Fruit fly (Drosophila melanogaster) whole organism: ENCODE results near the gene Rilpl.

ENCODE experiments used
- CG8478 ChIP-seq: fragments of >200 bp; optimal IDR thresholded peaks from 2 replicates; lab custom pipeline; 2018; ENCODE audit warnings: inconsistent platforms
- Dll ChIP-seq: fragments of >200 bp; optimal IDR thresholded peaks from 2 replicates; lab custom pipeline; 2017
- EcR ChIP-seq, 2 experiments: fragments of >200 bp; optimal IDR thresholded peaks; 2 replicates each; lab custom pipeline; 2017; ENCODE audit warnings: missing biosample characterization in 2 of 2, missing genetic modification characterization in 2 of 2, missing genetic modification reagents in 2 of 2
- pan ChIP-seq: fragments of >200 bp; optimal IDR thresholded peaks from 2 replicates; lab custom pipeline; 2017
- psq ChIP-seq: fragments of >200 bp; optimal IDR thresholded peaks from 2 replicates; lab custom pipeline; 2017
- usp ChIP-seq: fragments of >200 bp; optimal IDR thresholded peaks from 2 replicates; lab custom pipeline; 2017; ENCODE audit warnings: missing biosample characterization, missing genetic modification characterization, mixed read lengths

The Rilpl gene

dm6 chrX:1392875-1393274, at the start of gene Rilpl:
Gene Rilpl (plus strand): TSS chrX:1393054.
- no peak for TF ChIP-seq psq (lab: Kevin White, UChicago)
- no peak for TF ChIP-seq CG8478 (lab: Kevin White, UChicago)
- no peak for TF ChIP-seq Dll
- no peak for TF ChIP-seq usp (GFP tag; lab: Kevin White, UChicago)
- no peak for TF ChIP-seq pan (lab: Kevin White, UChicago)
- TF ChIP-seq EcR (GFP tag; optimal IDR thresholded peaks at IDR 0.05; lab: Kevin White, UChicago) = no peak

DNA sequence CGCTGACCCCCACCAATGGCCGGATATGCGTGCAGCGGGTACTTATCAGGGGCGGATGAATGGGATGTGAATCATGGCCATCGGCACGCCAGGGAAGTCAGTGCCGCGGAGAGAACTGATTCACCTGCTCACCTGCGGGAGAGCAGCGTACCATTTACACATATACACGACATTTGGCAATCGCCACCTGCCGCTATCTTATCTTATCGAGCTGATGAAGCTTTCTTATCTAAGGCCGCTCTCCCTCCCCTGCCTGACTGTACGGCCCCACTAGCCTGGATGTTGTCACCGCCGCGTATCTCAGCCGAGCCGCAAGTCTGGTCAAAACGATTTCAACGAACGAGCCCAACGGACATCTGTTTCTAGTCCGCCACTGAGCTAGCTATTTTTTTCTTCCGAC, 46.6 kb upstream of the Rilpl start, which contains the start of gene Tsp2A:
Gene Tsp2A, plus strand, starts transcription at position 298 of the 400 bp plus-strand sequence.
- TF ChIP-seq psq (lab: Kevin White, UChicago) = no peak
- TF ChIP-seq usp (GFP tag; lab: Kevin White, UChicago) = no peak
- no peak for TF ChIP-seq pan (lab: Kevin White, UChicago)
- TF ChIP-seq Dll = no peak
- no peak for TF ChIP-seq EcR (GFP tag; optimal IDR thresholded peaks at IDR 0.05; lab: Kevin White, UChicago)
- no peak for TF ChIP-seq CG8478 (lab: Kevin White, UChicago)

- TF ChIP-seq pan (lab: Kevin White, UChicago) (no peak), usp (GFP tag; lab: Kevin White, UChicago) (no peak), psq (lab: Kevin White, UChicago) (no peak), CG8478 (lab: Kevin White, UChicago) (no peak), EcR (GFP tag; optimal IDR thresholded peaks at IDR 0.05; lab: Kevin White, UChicago) (no peak), Dll (no peak)
Measured at dm6 chrX:1346833-1347232, 46.0 kb upstream of the Rilpl start.

dm6 chrX:1349255-1349654, 43.6 kb upstream of the Rilpl start, which contains the start of gene MTPAP:
Gene MTPAP (minus strand): TSS chrX:1349357.
- TF ChIP-seq usp (GFP tag; lab: Kevin White, UChicago) = no peak
- no peak for TF ChIP-seq psq (lab: Kevin White, UChicago)
- TF ChIP-seq Dll = no peak

DNA sequence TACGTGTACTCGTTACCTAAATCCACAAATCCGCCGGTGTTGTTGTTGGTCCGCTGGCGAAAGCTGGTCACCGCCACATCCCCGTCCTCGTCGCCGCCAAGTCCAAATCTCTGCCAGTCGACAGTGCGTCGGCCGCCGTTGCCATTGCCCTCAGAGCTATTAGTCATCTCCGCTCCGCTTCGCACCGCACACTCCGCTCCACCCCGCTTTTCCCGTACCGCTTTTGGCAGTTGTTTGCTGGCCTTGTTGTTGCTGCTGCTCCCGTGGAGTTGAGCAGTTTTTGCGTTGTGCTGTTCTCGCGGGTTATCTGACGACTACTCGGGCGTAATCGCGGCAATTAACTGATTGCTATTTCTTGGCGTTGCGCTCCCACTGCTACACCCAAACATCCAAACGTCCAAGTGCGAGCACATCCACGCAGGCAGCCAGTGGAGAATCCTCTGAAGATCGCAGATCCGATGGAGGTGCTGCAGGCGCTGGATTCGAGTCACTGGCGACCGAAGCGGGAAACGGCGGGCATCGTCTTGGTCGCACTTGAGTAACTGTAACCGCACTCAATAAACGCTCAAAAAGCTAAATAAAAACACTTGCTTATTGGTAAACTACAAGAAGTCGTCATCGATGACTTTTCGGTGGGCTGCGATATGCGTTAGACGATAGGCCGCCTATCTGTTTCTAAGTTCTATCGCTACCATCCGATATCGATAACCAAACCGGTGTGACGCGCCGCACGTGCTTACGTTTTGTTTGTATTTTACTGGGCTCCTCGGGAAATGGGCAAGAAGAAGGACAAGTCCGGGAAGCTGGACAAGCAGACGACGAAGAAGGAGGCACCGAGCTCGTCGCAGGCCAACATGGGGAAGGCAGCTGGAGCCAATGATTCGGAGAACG, 39.3 kb upstream of the Rilpl start, which contains the start of the genes CG12773 and CG11417:
Gene CG12773, minus strand, starts transcription at position 660 of the 891 bp plus-strand sequence.
Gene CG11417, plus strand, starts transcription at position 693 of the 891 bp plus-strand sequence.
- TF ChIP-seq usp (GFP tag; lab: Kevin White, UChicago) (no peak), CG8478 (lab: Kevin White, UChicago) (no peak), psq (lab: Kevin White, UChicago) (no peak), pan (lab: Kevin White, UChicago) (no peak), Dll (no peak), EcR (GFP tag; optimal IDR thresholded peaks at IDR 0.05; lab: Kevin White, UChicago) (no peak)

dm6 chrX:1357501-1357900, 35.4 kb upstream of the Rilpl start, which contains the start of gene png:
Gene png (minus strand): TSS chrX:1357601.
- TF ChIP-seq CG8478 (lab: Kevin White, UChicago) = no peak
- no peak for TF ChIP-seq pan (lab: Kevin White, UChicago)
- no peak for TF ChIP-seq Dll
- no peak for TF ChIP-seq psq (lab: Kevin White, UChicago)
- no peak for TF ChIP-seq usp (GFP tag; lab: Kevin White, UChicago)
- TF ChIP-seq EcR (GFP tag; optimal IDR thresholded peaks at IDR 0.05; lab: Kevin White, UChicago) = no peak

- TF ChIP-seq pan (lab: Kevin White, UChicago) (no peak), usp (GFP tag; lab: Kevin White, UChicago) (no peak), psq (lab: Kevin White, UChicago) (no peak), EcR (GFP tag; optimal IDR thresholded peaks at IDR 0.05; lab: Kevin White, UChicago) (no peak), CG8478 (lab: Kevin White, UChicago) (no peak), Dll (no peak)
Measured at dm6 chrX:1368949-1369348, 23.9 kb upstream of the Rilpl start, which contains the start of gene CG14770. Gene CG14770 (plus strand): TSS chrX:1369249.

dm6 chrX:1370104-1370802, 22.6 kb upstream of the Rilpl start, which contains the start of gene ssx:
Gene ssx (plus strand): TSS chrX:1370580.
- TF ChIP-seq usp (GFP tag; lab: Kevin White, UChicago) = no peak
- no peak for TF ChIP-seq EcR (GFP tag; optimal IDR thresholded peaks at IDR 0.05; lab: Kevin White, UChicago)

DNA sequence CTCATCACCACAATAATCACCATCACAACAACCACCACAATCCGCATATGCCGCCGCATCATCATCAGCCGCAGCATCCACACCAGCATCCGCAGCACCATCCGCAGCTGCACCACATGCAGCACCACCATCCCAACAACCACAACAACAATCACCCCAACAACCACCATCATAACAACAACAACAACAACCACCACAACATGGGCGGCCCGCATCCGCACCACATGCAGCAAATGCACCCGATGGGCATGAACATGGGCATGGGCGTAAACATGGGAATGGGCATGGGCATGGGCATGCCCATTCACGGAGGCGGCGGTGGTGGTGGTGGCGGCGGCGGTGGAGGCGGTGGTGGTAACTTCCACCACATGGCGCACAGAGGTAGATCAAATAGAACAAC, 20.2 kb upstream of the Rilpl start:
- TF ChIP-seq usp (GFP tag; lab: Kevin White, UChicago) = no peak

DNA sequence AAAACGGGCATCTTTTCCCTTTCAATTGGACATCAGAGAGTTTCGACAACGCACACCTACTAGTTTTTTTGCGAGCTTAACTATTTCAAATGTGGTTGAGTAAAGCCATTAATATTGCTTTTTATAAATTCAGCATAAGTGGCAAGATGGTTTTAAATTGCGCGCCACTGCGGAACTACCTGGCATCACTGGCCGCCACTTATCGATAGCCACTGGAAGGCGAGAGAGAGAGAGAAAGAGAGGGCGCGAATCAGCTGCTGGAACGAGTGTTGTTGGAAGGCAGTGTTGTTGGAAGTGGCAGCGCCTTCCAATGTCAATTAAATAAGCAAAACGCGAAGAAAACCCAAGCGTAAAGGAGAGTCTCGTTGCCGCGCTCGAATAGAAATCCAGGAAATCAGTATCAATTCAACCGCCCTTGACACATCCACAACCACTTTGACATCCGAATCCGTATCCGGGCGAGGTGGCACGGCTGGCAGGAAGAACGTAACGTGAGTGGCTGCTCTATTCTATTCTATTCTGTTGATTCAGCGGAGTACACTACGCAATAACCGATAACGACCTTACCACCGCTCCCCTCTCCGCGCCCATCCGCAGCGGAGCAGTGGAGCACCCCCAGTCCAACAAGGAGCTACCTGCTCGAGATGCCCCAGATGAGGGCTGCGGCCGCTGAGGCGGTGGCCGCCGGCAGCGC, 17.4 kb upstream of the Rilpl start, which contains the start of gene AMPKalpha:
Gene AMPKalpha, plus strand, starts transcription at position 272 of the 694 bp plus-strand sequence.
- no peak for TF ChIP-seq EcR (GFP tag; optimal IDR thresholded peaks at IDR 0.05; lab: Kevin White, UChicago)
- TF ChIP-seq CG8478 (lab: Kevin White, UChicago) = no peak
- no peak for TF ChIP-seq usp (GFP tag; lab: Kevin White, UChicago)
- no peak for TF ChIP-seq psq (lab: Kevin White, UChicago)
- no peak for TF ChIP-seq Dll
- no peak for TF ChIP-seq pan (lab: Kevin White, UChicago)
